Worm (Caenorhabditis elegans) whole organism, L4 larva: ENCODE data around the gene T16H12.3.

Experiments
- R02D3.7 ChIP-seq: fragments of 150-350 bp; sonication (generic microtip); optimal IDR thresholded peaks from 3 replicates; lab custom pipeline; 2014; ENCODE audit warnings: missing biosample characterization, missing genetic modification characterization
- ceh-28 ChIP-seq: fragments of 150-350 bp; optimal IDR thresholded peaks from 2 replicates; lab custom pipeline; 2014; ENCODE audit warnings: missing biosample characterization, missing genetic modification reagents, missing genetic modification characterization
- ceh-82 ChIP-seq: sonication (generic microtip); optimal IDR thresholded peaks from 2 replicates; lab custom pipeline; 2017; ENCODE audit warnings: missing biosample characterization, missing genetic modification characterization
- dpl-1 ChIP-seq: fragments of 150-350 bp; optimal IDR thresholded peaks from 2 replicates; lab custom pipeline; 2014; ENCODE audit warnings: missing biosample characterization, missing genetic modification reagents, missing genetic modification characterization
- egl-27 ChIP-seq: sonication (generic microtip); optimal IDR thresholded peaks from 3 replicates; lab custom pipeline; 2017; ENCODE audit warnings: missing biosample characterization, missing genetic modification reagents, missing genetic modification characterization
- fkh-10 ChIP-seq: fragments of 150-350 bp; optimal IDR thresholded peaks from 2 replicates; lab custom pipeline; 2014; ENCODE audit warnings: missing biosample characterization, missing genetic modification reagents, missing genetic modification characterization
- lin-13 ChIP-seq: fragments of 150-350 bp; optimal IDR thresholded peaks from 2 replicates; lab custom pipeline; 2014; ENCODE audit warnings: missing biosample characterization, missing genetic modification reagents, missing genetic modification characterization
- lir-3 ChIP-seq: sonication (generic microtip); optimal IDR thresholded peaks from 2 replicates; lab custom pipeline; 2016; ENCODE audit warnings: mild to moderate bottlenecking, missing genetic modification characterization, missing compliant biosample characterization
- mdl-1 ChIP-seq, 2 experiments: fragments of 150-350 bp in 1 of 2; sonication (generic microtip) in 1 of 2; optimal IDR thresholded peaks; 2 replicates each; lab custom pipeline; 2014 to 2017; ENCODE audit warnings: missing biosample characterization in 2 of 2, missing genetic modification characterization in 2 of 2
- sdz-12 ChIP-seq: fragments of 200-800 bp; sonication (Bioruptor generic); optimal IDR thresholded peaks from 2 replicates; lab custom pipeline; 2018; ENCODE audit warnings: mild to moderate bottlenecking, missing genetic modification characterization, missing compliant biosample characterization
- skn-1 ChIP-seq: fragments of 150-350 bp; optimal IDR thresholded peaks from 2 replicates; lab custom pipeline; 2014; ENCODE audit warnings: missing biosample characterization, missing genetic modification characterization
- zag-1 ChIP-seq: fragments of 150-350 bp; optimal IDR thresholded peaks from 2 replicates; lab custom pipeline; 2014; ENCODE audit warnings: missing biosample characterization, missing genetic modification characterization

- TF ChIP-seq fkh-10 (no peak), dpl-1 (GFP tag; lab: Kevin White, UChicago) (no peak), mdl-1 (tag; optimal IDR thresholded peaks at IDR 0.05; lab: Kevin White, UChicago) (no peak), lin-13 (GFP tag; lab: Kevin White, UChicago) (no peak), sdz-12 (no peak), egl-27 (tag; lab: Kevin White, UChicago) (no peak), zag-1 (no peak), R02D3.7 (tag; lab: Kevin White, UChicago) (no peak), lir-3 (tag; lab: Kevin White, UChicago) (no peak), ceh-82 (tag; lab: Kevin White, UChicago) (no peak), ceh-28 (tag; lab: Kevin White, UChicago) (no peak), skn-1 (tag; lab: Kevin White, UChicago) (no peak)
Measured at ce11 chrIII:10118818-10119217, 35.7 kb upstream of the T16H12.3 start, which contains the start of gene ZK1128.3.
